Fruit fly (Drosophila melanogaster) whole organism, embryonic: ENCODE data around the gene Gs2.
A peak's percentile ranks its signal among the peaks of the same experiment; 100 is the strongest.

Source experiments
- Antp ChIP-seq: fragments of 200-800 bp; sonication (Bioruptor generic); optimal IDR thresholded peaks from 3 replicates; lab custom pipeline; 2016; ENCODE audit warnings: missing biosample characterization, missing genetic modification characterization
- Atf-2 ChIP-seq: fragments of 200-800 bp; sonication (Bioruptor generic); optimal IDR thresholded peaks from 2 replicates; lab custom pipeline; 2016; ENCODE audit warnings: missing biosample characterization, missing genetic modification characterization
- Bdp1 ChIP-seq: fragments of 200-800 bp; sonication (Bioruptor generic); optimal IDR thresholded peaks from 3 replicates; lab custom pipeline; 2016; ENCODE audit warnings: missing biosample characterization, missing genetic modification characterization
- CG10267 ChIP-seq: fragments of 200-800 bp; sonication (Bioruptor generic); optimal IDR thresholded peaks from 2 replicates; lab custom pipeline; 2018; ENCODE audit warnings: missing biosample characterization, mild to moderate bottlenecking, missing genetic modification characterization, moderate library complexity
- CG11247 ChIP-seq: fragments of 200-800 bp; sonication (Bioruptor generic); IDR thresholded peaks from 2 replicates; pipeline ENCODE4 v1.3.6; 2022; ENCODE audit warnings: missing biosample characterization, missing genetic modification characterization
- CG13894 ChIP-seq: fragments of 200-800 bp; sonication (Bioruptor generic); optimal IDR thresholded peaks from 3 replicates; lab custom pipeline; 2018; ENCODE audit warnings: missing biosample characterization, mild to moderate bottlenecking, missing genetic modification characterization, moderate library complexity
- CG15073 ChIP-seq: fragments of 200-800 bp; sonication (Bioruptor generic); optimal IDR thresholded peaks from 2 replicates; lab custom pipeline; 2016; ENCODE audit warnings: missing biosample characterization, missing genetic modification characterization
- CG15269 ChIP-seq: fragments of 200-800 bp; sonication (Bioruptor generic); optimal IDR thresholded peaks from 2 replicates; lab custom pipeline; 2018; ENCODE audit warnings: missing biosample characterization, mild to moderate bottlenecking, missing genetic modification characterization, moderate library complexity
- CG1647 ChIP-seq: fragments of 200-800 bp; sonication (Bioruptor generic); optimal IDR thresholded peaks from 3 replicates; lab custom pipeline; 2016; ENCODE audit warnings: missing biosample characterization, missing genetic modification characterization
- CG17802 ChIP-seq: fragments of 200-800 bp; sonication (Bioruptor generic); optimal IDR thresholded peaks from 2 replicates; lab custom pipeline; 2018; ENCODE audit warnings: missing biosample characterization, mild to moderate bottlenecking, missing genetic modification characterization, moderate library complexity
- CG2202 ChIP-seq: fragments of 200-800 bp; sonication (Bioruptor generic); optimal IDR thresholded peaks from 2 replicates; lab custom pipeline; 2018; ENCODE audit warnings: missing biosample characterization, mild to moderate bottlenecking, missing genetic modification characterization
- CG2889 ChIP-seq: fragments of 200-800 bp; sonication (Bioruptor generic); IDR thresholded peaks from 3 replicates; pipeline ENCODE4 v1.3.6; 2022; ENCODE audit warnings: missing biosample characterization, missing genetic modification characterization
- CG30431 ChIP-seq: fragments of 200-800 bp; sonication (Bioruptor generic); optimal IDR thresholded peaks from 2 replicates; lab custom pipeline; 2017; ENCODE audit warnings: missing biosample characterization, missing genetic modification characterization
- CG32767 ChIP-seq: fragments of 200-800 bp; sonication (Bioruptor generic); IDR thresholded peaks from 2 replicates; pipeline ENCODE4 v1.3.6; 2022; ENCODE audit warnings: missing biosample characterization, missing genetic modification characterization
- CG32772 ChIP-seq: fragments of 200-800 bp; sonication (Bioruptor generic); IDR thresholded peaks from 2 replicates; pipeline ENCODE4 v1.3.6; 2022; ENCODE audit warnings: missing biosample characterization, missing genetic modification characterization
- CG33213 ChIP-seq: fragments of 200-800 bp; sonication (Bioruptor generic); optimal IDR thresholded peaks from 3 replicates; lab custom pipeline; 2016; ENCODE audit warnings: missing biosample characterization, missing genetic modification characterization
- CG34422 ChIP-seq: fragments of 200-800 bp; sonication (Bioruptor generic); IDR thresholded peaks from 3 replicates; pipeline ENCODE4 v1.3.6; 2022; ENCODE audit warnings: missing biosample characterization, missing genetic modification characterization
- CG4707 ChIP-seq: fragments of 200-800 bp; sonication (Bioruptor generic); optimal IDR thresholded peaks from 2 replicates; lab custom pipeline; 2018; ENCODE audit warnings: missing biosample characterization, mild to moderate bottlenecking, missing genetic modification characterization, moderate library complexity
- CG6175 ChIP-seq: fragments of 200-800 bp; sonication (Bioruptor generic); IDR thresholded peaks from 3 replicates; pipeline ENCODE4 v1.3.6; 2022; ENCODE audit warnings: missing biosample characterization, missing genetic modification characterization
- CG6813 ChIP-seq: fragments of 200-800 bp; sonication (Bioruptor generic); optimal IDR thresholded peaks from 2 replicates; lab custom pipeline; 2017; ENCODE audit warnings: missing biosample characterization, missing genetic modification characterization, mild to moderate bottlenecking, moderate library complexity, missing genetic modification reagents
- CG7839 ChIP-seq: fragments of 200-800 bp; sonication (Bioruptor generic); optimal IDR thresholded peaks from 3 replicates; lab custom pipeline; 2018; ENCODE audit warnings: missing biosample characterization, mild to moderate bottlenecking, missing genetic modification characterization, moderate library complexity
- CG7963 ChIP-seq: fragments of 200-800 bp; sonication (Bioruptor generic); IDR thresholded peaks from 3 replicates; pipeline ENCODE4 v1.3.6; 2022; ENCODE audit warnings: missing biosample characterization, missing genetic modification characterization; ENCODE audit not compliant: partially characterized antibody
- Lim3 ChIP-seq: fragments of 200-800 bp; sonication (Bioruptor generic); IDR thresholded peaks from 2 replicates; pipeline ENCODE4 v1.3.6; 2022; ENCODE audit warnings: missing biosample characterization, missing genetic modification characterization
- Nf-YB ChIP-seq: fragments of 200-800 bp; sonication (Bioruptor generic); optimal IDR thresholded peaks from 3 replicates; lab custom pipeline; 2019; ENCODE audit warnings: missing biosample characterization, mild to moderate bottlenecking, missing genetic modification characterization, moderate library complexity
- NfI ChIP-seq: fragments of 200-800 bp; sonication (Bioruptor generic); optimal IDR thresholded peaks from 3 replicates; lab custom pipeline; 2018; ENCODE audit warnings: missing biosample characterization, mild to moderate bottlenecking, missing genetic modification characterization, moderate library complexity
- Rx ChIP-seq: fragments of 200-800 bp; sonication (Bioruptor generic); IDR thresholded peaks from 2 replicates; pipeline ENCODE4 v1.3.6; 2022; ENCODE audit warnings: missing biosample characterization, missing genetic modification characterization
- Side ChIP-seq: fragments of 200-800 bp; sonication (Bioruptor generic); optimal IDR thresholded peaks from 2 replicates; lab custom pipeline; 2016; ENCODE audit warnings: missing biosample characterization, missing genetic modification characterization
- Six4 ChIP-seq: fragments of 200-800 bp; sonication (Bioruptor generic); optimal IDR thresholded peaks from 2 replicates; lab custom pipeline; 2016; ENCODE audit warnings: missing biosample characterization, missing genetic modification characterization
- Sry-δ ChIP-seq: fragments of 200-800 bp; sonication (Bioruptor generic); optimal IDR thresholded peaks from 2 replicates; lab custom pipeline; 2016; ENCODE audit warnings: missing biosample characterization, missing genetic modification characterization
- Taf1 ChIP-seq: fragments of 200-800 bp; sonication (Bioruptor generic); IDR thresholded peaks from 2 replicates; pipeline ENCODE4 v1.3.6; 2022; ENCODE audit warnings: missing biosample characterization, missing genetic modification characterization
- amos ChIP-seq: fragments of 200-800 bp; sonication (Bioruptor generic); IDR thresholded peaks from 2 replicates; pipeline ENCODE4 v1.3.6; 2022; ENCODE audit warnings: missing biosample characterization, missing genetic modification characterization; ENCODE audit not compliant: partially characterized antibody
- bbx ChIP-seq: fragments of 200-800 bp; sonication (Bioruptor generic); IDR thresholded peaks from 2 replicates; pipeline ENCODE4 v1.3.6; 2022; ENCODE audit warnings: missing biosample characterization, missing genetic modification characterization; ENCODE audit not compliant: partially characterized antibody
- br ChIP-seq: fragments of >200 bp; optimal IDR thresholded peaks from 2 replicates; lab custom pipeline; 2017
- chm ChIP-seq: fragments of 200-800 bp; sonication (Bioruptor generic); IDR thresholded peaks from 2 replicates; pipeline ENCODE4 v1.3.6; 2022; ENCODE audit warnings: missing biosample characterization, missing genetic modification characterization
- ci ChIP-seq: fragments of 200-800 bp; sonication (Bioruptor generic); IDR thresholded peaks from 3 replicates; pipeline ENCODE4 v1.3.6; 2022; ENCODE audit warnings: missing biosample characterization, missing genetic modification characterization
- dati ChIP-seq: fragments of 200-800 bp; sonication (Bioruptor generic); IDR thresholded peaks from 2 replicates; pipeline ENCODE4 v1.3.6; 2022; ENCODE audit warnings: missing biosample characterization, missing genetic modification characterization
- kni ChIP-seq: fragments of 200-800 bp; sonication (Bioruptor generic); optimal IDR thresholded peaks from 3 replicates; lab custom pipeline; 2017; ENCODE audit warnings: mild to moderate bottlenecking, missing biosample characterization, missing genetic modification reagents, missing genetic modification characterization
- nerfin-1 ChIP-seq: fragments of 200-800 bp; sonication (Bioruptor generic); optimal IDR thresholded peaks from 3 replicates; lab custom pipeline; 2019; ENCODE audit warnings: missing biosample characterization, mild to moderate bottlenecking, missing genetic modification characterization, moderate library complexity
- tap ChIP-seq: fragments of 200-800 bp; optimal IDR thresholded peaks from 3 replicates; lab custom pipeline; 2019; ENCODE audit warnings: missing biosample characterization, mild to moderate bottlenecking, missing genetic modification characterization, moderate library complexity
- ttk ChIP-seq: fragments of 200-800 bp; sonication (Bioruptor generic); IDR thresholded peaks from 2 replicates; pipeline ENCODE4 v2.1.2; 2022; ENCODE audit warnings: missing biosample characterization, missing genetic modification characterization
- z ChIP-seq: fragments of 200-800 bp; sonication (Bioruptor generic); IDR thresholded peaks from 3 replicates; pipeline ENCODE4 v1.3.6; 2022; ENCODE audit warnings: missing biosample characterization, missing genetic modification characterization

Gene Gs2

DNA sequence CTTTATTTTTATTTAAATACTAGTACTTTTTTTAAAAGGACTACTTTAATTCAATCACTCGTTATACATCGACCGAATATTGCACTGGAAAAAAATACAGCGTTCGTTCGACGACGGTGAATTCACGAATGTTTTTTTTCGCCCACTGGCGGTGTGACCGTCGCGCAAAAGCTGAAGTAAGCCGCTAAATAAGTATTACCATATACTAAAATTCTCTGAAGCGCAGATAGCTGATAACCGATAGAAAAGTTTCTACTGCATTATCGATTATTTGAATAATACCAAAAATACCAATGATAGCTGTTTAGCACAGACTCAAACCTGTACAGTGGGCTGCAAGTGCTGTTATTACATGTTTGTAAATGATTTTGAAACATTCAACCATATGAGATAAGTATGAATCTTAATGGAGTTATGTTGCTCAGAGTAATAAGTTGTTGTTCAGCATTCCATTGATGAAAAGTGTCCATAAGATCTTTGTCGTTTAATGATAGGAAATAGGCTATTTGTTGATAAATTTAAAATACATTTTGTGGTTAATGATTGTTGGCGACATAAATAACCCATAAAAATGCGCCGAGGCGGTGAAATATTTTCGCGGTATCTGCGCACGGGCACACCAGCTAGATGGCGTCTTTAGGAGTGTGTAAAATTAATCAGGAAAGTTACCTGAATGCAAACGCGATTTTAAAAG lies 31.7 kb downstream of the Gs2 start, which contains the start of the genes Evi5 and HP5 (continued):
- peak; percentile 5 for TF ChIP-seq Side
- no peak for TF ChIP-seq kni (GFP tag; lab: Kevin White, UChicago)
- TF ChIP-seq nerfin-1 (tag; lab: Kevin White, UChicago): no peak
- TF ChIP-seq chm (GFP tag; lab: Robert Waterston, UW): no peak
- TF ChIP-seq ttk (GFP tag; lab: Robert Waterston, UW): no peak; the same call in 1 of the 2 replicates
- no peak for TF ChIP-seq Nf-YB (GFP tag; lab: Kevin White, UChicago)
- TF ChIP-seq CG32772 (GFP tag; lab: Robert Waterston, UW): peak; percentile 72
- no peak for TF ChIP-seq CG2202 (tag; lab: Kevin White, UChicago)
- TF ChIP-seq Rx (GFP tag; lab: Robert Waterston, UW): peak; percentile 41
- peak; percentile 43; the same call in 2 of the 3 replicates for TF ChIP-seq CG34422 (GFP tag; lab: Robert Waterston, UW)
- TF ChIP-seq CG6813 (GFP tag; lab: Kevin White, UChicago): no peak
- TF ChIP-seq CG7839: peak; percentile 69
- peak; percentile 51; the same call in 1 of the 2 replicates for TF ChIP-seq CG11247 (GFP tag; lab: Robert Waterston, UW)
- peak; percentile 27 for TF ChIP-seq CG13894 (tag; lab: Kevin White, UChicago)
- TF ChIP-seq ci (GFP tag; lab: Robert Waterston, UW): 0 out of 3 replicates have a peak, but pooled peaks have one; percentile 40
- no peak for TF ChIP-seq CG17802 (tag; lab: Kevin White, UChicago)
- no peak for TF ChIP-seq CG1647
- no peak for TF ChIP-seq Lim3 (GFP tag; lab: Robert Waterston, UW)
- TF ChIP-seq NfI (GFP tag; lab: Kevin White, UChicago): peak; percentile 12
- TF ChIP-seq Bdp1 (GFP tag; lab: Kevin White, UChicago): no peak
- TF ChIP-seq CG6175: peak; percentile 54; the same call in 1 of the 3 replicates
- TF ChIP-seq CG33213 (GFP tag; lab: Kevin White, UChicago): peak; percentile 55
- TF ChIP-seq br (lab: Kevin White, UChicago): no peak
- peak; percentile 28 for TF ChIP-seq CG15269
- no peak for TF ChIP-seq Six4
- TF ChIP-seq Antp: peak; percentile 61
- TF ChIP-seq amos (GFP tag; lab: Robert Waterston, UW): peak; percentile 64
- TF ChIP-seq CG10267 (tag; lab: Kevin White, UChicago): peak; percentile 33
- TF ChIP-seq CG2889 (GFP tag; lab: Robert Waterston, UW): no peak
- TF ChIP-seq dati (GFP tag; lab: Robert Waterston, UW): no peak
- TF ChIP-seq CG32767 (GFP tag; lab: Robert Waterston, UW): no peak
- no peak for TF ChIP-seq CG15073 (GFP tag; lab: Kevin White, UChicago)
- TF ChIP-seq CG7963: peak; percentile 57; the same call in 1 of the 3 replicates
- TF ChIP-seq bbx (GFP tag; lab: Robert Waterston, UW): peak; percentile 56
- TF ChIP-seq Atf-2 (GFP tag; lab: Kevin White, UChicago): peak; percentile 30
- TF ChIP-seq CG30431 (GFP tag; lab: Kevin White, UChicago): no peak
- TF ChIP-seq Taf1: peak; percentile 54; the same call in 1 of the 2 replicates
- no peak for TF ChIP-seq tap (tag; lab: Kevin White, UChicago)
- no peak for TF ChIP-seq z (GFP tag; lab: Robert Waterston, UW)
- peak; percentile 67 for TF ChIP-seq Sry-δ
- TF ChIP-seq CG4707 (GFP tag; lab: Kevin White, UChicago): peak; percentile 61
